Worm (Caenorhabditis elegans) whole organism, early embryonic: Measurements from ENCODE around the gene T05A7.13.

Experiments
- B0310.2 ChIP-seq: sonication (generic microtip); optimal IDR thresholded peaks from 2 replicates; lab custom pipeline; 2016; ENCODE audit warnings: mild to moderate bottlenecking, missing genetic modification characterization, missing compliant biosample characterization
- F13C5.2 ChIP-seq: sonication (generic microtip); optimal IDR thresholded peaks from 2 replicates; lab custom pipeline; 2017; ENCODE audit warnings: mild to moderate bottlenecking, missing genetic modification characterization, inconsistent platforms, missing compliant biosample characterization
- aly-1 ChIP-seq: sonication (generic microtip); optimal IDR thresholded peaks from 2 replicates; lab custom pipeline; 2016; ENCODE audit warnings: missing genetic modification characterization, missing compliant biosample characterization
- ama-1 ChIP-seq: fragments of 150-350 bp; optimal IDR thresholded peaks from 2 replicates; lab custom pipeline; 2014
- ceh-13 ChIP-seq: fragments of 200-800 bp; sonication (Bioruptor generic); optimal IDR thresholded peaks from 2 replicates; lab custom pipeline; 2018; ENCODE audit warnings: mild to moderate bottlenecking, missing genetic modification characterization, missing compliant biosample characterization
- ceh-36 ChIP-seq: sonication (generic microtip); optimal IDR thresholded peaks from 2 replicates; lab custom pipeline; 2016; ENCODE audit warnings: missing genetic modification characterization, inconsistent platforms, missing compliant biosample characterization
- ets-7 ChIP-seq: sonication (generic microtip); optimal IDR thresholded peaks from 2 replicates; lab custom pipeline; 2016; ENCODE audit warnings: missing genotype, missing genetic modification characterization, missing compliant biosample characterization
- flt-1 ChIP-seq: fragments of 200-800 bp; sonication (Bioruptor generic); IDR thresholded peaks from 2 replicates; pipeline ENCODE4 v1.3.6; 2022; ENCODE audit warnings: missing genetic modification characterization, missing compliant biosample characterization
- hmbx-1 ChIP-seq: sonication (generic microtip); optimal IDR thresholded peaks from 2 replicates; lab custom pipeline; 2016; ENCODE audit warnings: mild to moderate bottlenecking, missing genetic modification characterization, missing compliant biosample characterization
- hmg-4 ChIP-seq: fragments of 200-800 bp; sonication (Bioruptor generic); optimal IDR thresholded peaks from 2 replicates; lab custom pipeline; 2018; ENCODE audit warnings: mild to moderate bottlenecking, missing genetic modification characterization, missing compliant biosample characterization
- hnd-1 ChIP-seq: sonication (generic microtip); optimal IDR thresholded peaks from 2 replicates; lab custom pipeline; 2016; ENCODE audit warnings: missing genetic modification characterization, missing compliant biosample characterization
- pes-1 ChIP-seq: fragments of 200-800 bp; sonication (Bioruptor generic); IDR thresholded peaks from 2 replicates; pipeline ENCODE4 v1.3.6; 2022; ENCODE audit warnings: missing genetic modification reagents, missing genetic modification characterization, missing compliant biosample characterization
- scrt-1 ChIP-seq: fragments of 200-800 bp; sonication (Bioruptor generic); IDR thresholded peaks from 2 replicates; pipeline ENCODE4 v1.3.6; 2022; ENCODE audit warnings: missing genetic modification characterization, missing compliant biosample characterization
- sea-1 ChIP-seq: fragments of 200-800 bp; sonication (Bioruptor generic); conservative IDR thresholded peaks from 2 replicates; pipeline ENCODE4 v1.3.6; 2022; ENCODE audit warnings: missing genetic modification characterization, missing compliant biosample characterization
- tbx-11 ChIP-seq: fragments of 200-800 bp; sonication (Bioruptor generic); IDR thresholded peaks from 2 replicates; pipeline ENCODE4 v1.3.6; 2022; ENCODE audit warnings: missing genetic modification characterization, missing compliant biosample characterization
- tbx-37 ChIP-seq: fragments of 200-800 bp; sonication (Bioruptor generic); conservative IDR thresholded peaks from 2 replicates; pipeline ENCODE4 v1.3.6; 2022; ENCODE audit warnings: missing genetic modification reagents, missing genetic modification characterization, missing compliant biosample characterization
- tra-4 ChIP-seq: sonication (generic microtip); optimal IDR thresholded peaks from 2 replicates; lab custom pipeline; 2017; ENCODE audit warnings: missing genetic modification characterization, missing compliant biosample characterization

T05A7.13 gene

ce11 chrII:4648785-4649184 lies 12.4 kb downstream of the T05A7.13 start, which contains the start of gene lgc-27:
Gene lgc-27, plus strand, starts transcription at chrII:4649085.
- TF ChIP-seq aly-1 (no peak), hmbx-1 (tag; lab: Kevin White, UChicago) (no peak)

DNA sequence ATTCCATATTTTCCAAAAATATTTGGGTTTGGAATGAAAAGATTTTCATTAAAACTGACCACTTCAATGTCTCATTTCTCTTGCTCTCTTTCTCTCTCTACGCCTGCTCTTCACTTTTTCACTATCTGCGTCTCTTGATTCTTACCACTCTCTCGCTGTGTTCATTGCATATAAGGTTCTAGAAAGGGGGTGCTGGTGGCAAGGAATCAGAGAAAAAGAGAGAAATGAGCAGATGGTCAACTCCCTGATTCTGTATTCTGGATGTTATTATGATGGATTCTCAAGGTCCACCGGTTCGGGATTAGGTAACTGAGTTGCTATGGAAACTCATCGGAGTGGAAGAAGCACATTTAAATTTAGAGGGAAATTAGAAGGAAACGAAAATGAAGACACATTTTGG lies 20.4 kb downstream of the T05A7.13 start:
- TF ChIP-seq flt-1 (GFP tag; lab: Robert Waterston, UW) (no peak), tbx-11 (GFP tag; lab: Robert Waterston, UW) (no peak), B0310.2 (tag; lab: Kevin White, UChicago) (no peak), F13C5.2 (no peak)

ce11 chrII:4638891-4639290 lies 22.3 kb downstream of the T05A7.13 start:
- TF ChIP-seq hmg-4 (GFP tag; lab: Kevin White, UChicago) (no peak), ets-7 (tag; lab: Kevin White, UChicago) (no peak), pes-1 (GFP tag; lab: Robert Waterston, UW) (no peak), tbx-37 (GFP tag; lab: Robert Waterston, UW) (no peak), ceh-13 (GFP tag; lab: Kevin White, UChicago) (no peak), scrt-1 (GFP tag; lab: Robert Waterston, UW) (no peak), B0310.2 (tag; lab: Kevin White, UChicago) (no peak), flt-1 (GFP tag; lab: Robert Waterston, UW) (no peak), tbx-11 (GFP tag; lab: Robert Waterston, UW) (no peak), ceh-36 (tag; lab: Kevin White, UChicago) (no peak), aly-1 (no peak), hnd-1 (no peak), sea-1 (no peak), F13C5.2 (no peak), ama-1 (lab: Kevin White, UChicago) (no peak)

ce11 chrII:4638241-4638640 lies 22.9 kb downstream of the T05A7.13 start, which contains the start of gene che-10:
Gene che-10, minus strand, starts transcription at chrII:4638341.
- no peak for TF ChIP-seq B0310.2 (tag; lab: Kevin White, UChicago)
- no peak for TF ChIP-seq hmg-4 (GFP tag; lab: Kevin White, UChicago)
- TF ChIP-seq tbx-37 (GFP tag; lab: Robert Waterston, UW), result no peak
- TF ChIP-seq ama-1 (lab: Kevin White, UChicago), result no peak
- no peak for TF ChIP-seq ets-7 (tag; lab: Kevin White, UChicago)
- TF ChIP-seq F13C5.2, result no peak
- TF ChIP-seq hnd-1, result no peak
- TF ChIP-seq flt-1 (GFP tag; lab: Robert Waterston, UW), result no peak
- no peak for TF ChIP-seq pes-1 (GFP tag; lab: Robert Waterston, UW)
- TF ChIP-seq tra-4, result no peak
- no peak for TF ChIP-seq ceh-13 (GFP tag; lab: Kevin White, UChicago)
- TF ChIP-seq tbx-11 (GFP tag; lab: Robert Waterston, UW), result no peak
- no peak for TF ChIP-seq ceh-36 (tag; lab: Kevin White, UChicago)

ce11 chrII:4631479-4631878 lies 29.7 kb downstream of the T05A7.13 start:
- TF ChIP-seq B0310.2 (tag; lab: Kevin White, UChicago) (no peak), hnd-1 (no peak), ets-7 (tag; lab: Kevin White, UChicago) (no peak)

ce11 chrII:4626606-4627005 lies 34.6 kb downstream of the T05A7.13 start, which contains the start of gene F35D11.1:
Gene F35D11.1, plus strand, starts transcription at chrII:4626906.
- TF ChIP-seq B0310.2 (tag; lab: Kevin White, UChicago) (no peak), scrt-1 (GFP tag; lab: Robert Waterston, UW) (no peak), aly-1 (no peak), hmg-4 (GFP tag; lab: Kevin White, UChicago) (no peak), ceh-36 (tag; lab: Kevin White, UChicago) (no peak), tbx-11 (GFP tag; lab: Robert Waterston, UW) (no peak)

DNA sequence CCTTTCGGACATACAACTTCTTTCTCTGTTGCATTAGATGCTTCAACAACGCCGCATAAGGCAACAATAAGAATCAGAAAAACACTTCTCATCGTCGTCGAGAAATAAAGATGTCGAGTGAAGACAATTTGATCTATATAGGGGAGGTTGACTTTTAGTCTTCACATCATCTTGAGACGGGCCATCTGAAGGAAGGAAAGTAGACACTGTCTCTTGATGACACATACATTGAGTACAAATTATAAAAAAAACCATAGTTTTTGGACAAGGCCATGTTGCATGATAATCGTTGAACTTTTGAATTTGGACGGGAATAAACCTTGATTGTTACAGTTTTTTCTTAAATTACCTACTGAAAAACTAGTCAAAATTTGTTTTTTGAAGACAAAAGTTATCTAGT lies 39.5 kb downstream of the T05A7.13 start, which contains the start of gene clec-139:
TSS of gene clec-139 (minus strand) at position 101 of the 400 bp plus-strand sequence.
- TF ChIP-seq pes-1 (GFP tag; lab: Robert Waterston, UW) (no peak), ceh-36 (tag; lab: Kevin White, UChicago) (no peak), ets-7 (tag; lab: Kevin White, UChicago) (no peak), hmbx-1 (tag; lab: Kevin White, UChicago) (no peak), tra-4 (no peak), B0310.2 (tag; lab: Kevin White, UChicago) (no peak), tbx-37 (GFP tag; lab: Robert Waterston, UW) (no peak), aly-1 (no peak), ama-1 (lab: Kevin White, UChicago) (no peak)

- TF ChIP-seq ets-7 (tag; lab: Kevin White, UChicago) (no peak), scrt-1 (GFP tag; lab: Robert Waterston, UW) (no peak), hmbx-1 (tag; lab: Kevin White, UChicago) (no peak), tbx-37 (GFP tag; lab: Robert Waterston, UW) (no peak), hnd-1 (no peak), tra-4 (no peak)
These were observed 41.5 kb downstream of the T05A7.13 start, which contains the start of gene clec-138 for ce11 chrII:4619700-4620099. Gene clec-138, minus strand, starts transcription at chrII:4619800.

DNA sequence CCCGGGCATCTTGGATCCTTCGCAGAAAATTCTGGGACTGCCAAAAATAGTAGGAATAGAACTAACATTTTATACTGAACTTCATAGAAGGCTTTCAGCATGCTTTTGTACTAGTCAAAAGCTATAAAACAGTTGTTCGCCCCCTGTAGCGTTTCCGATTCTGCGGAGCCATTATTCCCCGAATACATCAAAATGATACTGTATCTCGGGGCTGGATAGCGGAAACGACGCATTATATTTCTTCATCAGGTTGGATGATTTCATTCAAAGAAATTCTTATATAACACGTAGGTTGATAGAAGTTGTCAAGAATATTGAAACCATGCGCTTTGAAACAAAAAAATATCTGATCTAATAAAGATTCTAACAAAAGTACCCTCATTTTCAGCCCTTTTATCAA lies 43.2 kb downstream of the T05A7.13 start, which contains the start of gene clec-137:
TSS of gene clec-137 (minus strand) at position 101 of the 400 bp plus-strand sequence.
- TF ChIP-seq ama-1 (lab: Kevin White, UChicago) (no peak), hmg-4 (GFP tag; lab: Kevin White, UChicago) (no peak), ceh-13 (GFP tag; lab: Kevin White, UChicago) (no peak), hnd-1 (no peak), tbx-11 (GFP tag; lab: Robert Waterston, UW) (no peak), tbx-37 (GFP tag; lab: Robert Waterston, UW) (no peak), hmbx-1 (tag; lab: Kevin White, UChicago) (no peak), ets-7 (tag; lab: Kevin White, UChicago) (no peak), B0310.2 (tag; lab: Kevin White, UChicago) (no peak), F13C5.2 (no peak), pes-1 (GFP tag; lab: Robert Waterston, UW) (no peak), scrt-1 (GFP tag; lab: Robert Waterston, UW) (no peak), sea-1 (no peak), ceh-36 (tag; lab: Kevin White, UChicago) (no peak), aly-1 (no peak), flt-1 (GFP tag; lab: Robert Waterston, UW) (no peak)
